Worm (Caenorhabditis elegans) whole organism, midembryonic: Measurements from ENCODE around the gene W03C9.1.

Experiments used
- T22C8.4 ChIP-seq: fragments of 200-800 bp; sonication (Bioruptor generic); IDR thresholded peaks from 2 replicates; pipeline ENCODE4 v1.3.6; 2022; ENCODE audit warnings: missing genetic modification characterization, missing compliant biosample characterization
- flt-1 ChIP-seq: fragments of 200-800 bp; sonication (Bioruptor generic); IDR thresholded peaks from 2 replicates; pipeline ENCODE4 v1.3.6; 2022; ENCODE audit warnings: missing genetic modification characterization, missing compliant biosample characterization
- med-1 ChIP-seq: sonication (generic microtip); optimal IDR thresholded peaks from 2 replicates; lab custom pipeline; 2017; ENCODE audit warnings: missing genetic modification characterization, mild to moderate bottlenecking, missing compliant biosample characterization, antibody characterized with exemption, missing genetic modification reagents; ENCODE audit not compliant: insufficient read depth
- ref-1 ChIP-seq: fragments of 200-800 bp; sonication (Bioruptor generic); conservative IDR thresholded peaks from 2 replicates; pipeline ENCODE4 v1.3.6; 2022; ENCODE audit warnings: missing genetic modification reagents, missing genetic modification characterization, missing compliant biosample characterization
- tab-1 ChIP-seq: fragments of 200-800 bp; sonication (Bioruptor generic); IDR thresholded peaks from 2 replicates; pipeline ENCODE4 v1.3.6; 2022; ENCODE audit warnings: missing genetic modification characterization, missing compliant biosample characterization

DNA sequence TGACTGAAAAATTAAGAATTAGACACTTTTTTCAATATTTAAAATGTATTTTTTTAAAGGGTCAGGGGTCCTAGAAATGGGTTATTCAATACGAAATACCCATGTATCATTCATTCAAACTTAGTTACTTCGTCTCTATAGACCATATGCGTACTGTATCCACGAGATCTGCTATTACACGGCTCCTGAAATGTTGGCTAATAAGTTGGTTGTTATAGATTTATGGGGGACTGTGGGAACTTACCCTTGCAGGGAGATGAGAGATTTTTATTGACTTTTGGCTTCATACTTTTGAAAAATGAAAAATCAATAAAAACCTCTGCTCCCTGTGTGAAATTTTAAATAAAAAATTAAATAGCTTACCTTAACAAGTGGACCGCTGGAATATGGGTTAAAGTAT is 17.0 kb upstream of the W03C9.1 start:
- no peak for TF ChIP-seq flt-1 (GFP tag; lab: Robert Waterston, UW)
- TF ChIP-seq med-1 (GFP tag; lab: Kevin White, UChicago): no peak
- no peak for TF ChIP-seq tab-1 (GFP tag; lab: Robert Waterston, UW)
- TF ChIP-seq T22C8.4 (GFP tag; lab: Robert Waterston, UW): no peak
- no peak for TF ChIP-seq ref-1 (GFP tag; lab: Robert Waterston, UW)
